Fruit fly (Drosophila melanogaster): ENCODE data around the gene CG14221.
A peak's percentile ranks its signal among the peaks of the same experiment; 100 is the strongest.

Gene CG14221

dm6 chrX:19645873-19646541 is 25.0 kb upstream of the CG14221 start, which contains the start of gene Arp10:
Arp10 (minus strand) TSS chrX:19646176.
- TF ChIP-seq Eip78C (GFP tag) (peak; percentile 55), fd85E (GFP tag; optimal IDR thresholded peaks at IDR 0.05) (no peak), fkh (GFP tag; optimal IDR thresholded peaks at IDR 0.05) (no peak), CG10669 (GFP tag; optimal IDR thresholded peaks at IDR 0.05) (no peak), Sox102F (GFP tag; optimal IDR thresholded peaks at IDR 0.05) (no peak), Hr4 (GFP tag; optimal IDR thresholded peaks at IDR 0.05) (peak; percentile 30), CG7368 (GFP tag; optimal IDR thresholded peaks at IDR 0.05) (no peak), Sox15 (GFP tag; optimal IDR thresholded peaks at IDR 0.05) (no peak), Sox14 (GFP tag; optimal IDR thresholded peaks at IDR 0.05) (no peak), Eip93F (GFP tag; optimal IDR thresholded peaks at IDR 0.05) (no peak), fd59A (GFP tag; optimal IDR thresholded peaks at IDR 0.05) (no peak), CG31627 (GFP tag; optimal IDR thresholded peaks at IDR 0.05) (peak; percentile 26), Ets96B (tag; optimal IDR thresholded peaks at IDR 0.05) (peak; percentile 7), topi (GFP tag; optimal IDR thresholded peaks at IDR 0.05) (peak; percentile 5), CG4318 (GFP tag; optimal IDR thresholded peaks at IDR 0.05) (no peak), esn (GFP tag; optimal IDR thresholded peaks at IDR 0.05) (peak; percentile 17), CG6792 (GFP tag; optimal IDR thresholded peaks at IDR 0.05) (no peak), CG8319 (GFP tag; optimal IDR thresholded peaks at IDR 0.05) (no peak), Lpt (GFP tag; optimal IDR thresholded peaks at IDR 0.05) (no peak), Ets21C (GFP tag; optimal IDR thresholded peaks at IDR 0.05) (no peak), CG15336 (GFP tag; IDR thresholded peaks at IDR 0.05) (no peak), Smox (GFP tag; optimal IDR thresholded peaks at IDR 0.05) (no peak), OdsH (GFP tag; optimal IDR thresholded peaks at IDR 0.05) (no peak), CG3032 (tag; optimal IDR thresholded peaks at IDR 0.05) (peak; percentile 12), achi (GFP tag; optimal IDR thresholded peaks at IDR 0.05) (peak; percentile 28), Blimp-1 (GFP tag; optimal IDR thresholded peaks at IDR 0.05) (no peak), CG9139 (GFP tag; optimal IDR thresholded peaks at IDR 0.05) (no peak)

- TF ChIP-seq vri (GFP tag; optimal IDR thresholded peaks at IDR 0.05) (no peak), net (GFP tag; optimal IDR thresholded peaks at IDR 0.05) (no peak), CG11294 (GFP tag; IDR thresholded peaks at IDR 0.05) (no peak), Hr39 (GFP tag; optimal IDR thresholded peaks at IDR 0.05) (no peak), CG34406 (GFP tag; optimal IDR thresholded peaks at IDR 0.05) (no peak), CG6163 (GFP tag; IDR thresholded peaks at IDR 0.05) (peak; percentile 34; the same call in 1 of the 3 replicates), CG6276 (GFP tag; optimal IDR thresholded peaks at IDR 0.05) (no peak), dac (GFP tag; optimal IDR thresholded peaks at IDR 0.05) (no peak), CG3919 (GFP tag; optimal IDR thresholded peaks at IDR 0.05) (no peak), Lpt (GFP tag; optimal IDR thresholded peaks at IDR 0.05) (no peak), CG6792 (GFP tag; optimal IDR thresholded peaks at IDR 0.05) (no peak), CG8319 (GFP tag; optimal IDR thresholded peaks at IDR 0.05) (no peak), Smox (GFP tag; optimal IDR thresholded peaks at IDR 0.05) (no peak), achi (GFP tag; optimal IDR thresholded peaks at IDR 0.05) (peak; percentile 100), CG6854 (GFP tag; optimal IDR thresholded peaks at IDR 0.05) (no peak), Blimp-1 (GFP tag; optimal IDR thresholded peaks at IDR 0.05) (no peak), spab (GFP tag; optimal IDR thresholded peaks at IDR 0.05) (no peak), CG11762 (GFP tag; optimal IDR thresholded peaks at IDR 0.05; ENCODE audit: insufficient read depth) (no peak), Sox14 (GFP tag; optimal IDR thresholded peaks at IDR 0.05) (peak; percentile 61), CG31627 (GFP tag; optimal IDR thresholded peaks at IDR 0.05) (peak; percentile 21), CG32006 (GFP tag; optimal IDR thresholded peaks at IDR 0.05) (no peak), Hr38 (GFP tag; optimal IDR thresholded peaks at IDR 0.05) (no peak), Ets96B (tag; optimal IDR thresholded peaks at IDR 0.05) (no peak), topi (GFP tag; optimal IDR thresholded peaks at IDR 0.05) (no peak), Sox102F (GFP tag; optimal IDR thresholded peaks at IDR 0.05) (no peak), CG7368 (GFP tag; optimal IDR thresholded peaks at IDR 0.05) (no peak), CG15336 (GFP tag; IDR thresholded peaks at IDR 0.05) (no peak), ss (GFP tag; optimal IDR thresholded peaks at IDR 0.05) (no peak), Gug (GFP tag; IDR thresholded peaks at IDR 0.05) (no peak), fkh (GFP tag; optimal IDR thresholded peaks at IDR 0.05) (no peak), CG6808 (GFP tag; optimal IDR thresholded peaks at IDR 0.05) (no peak), CG9139 (GFP tag; optimal IDR thresholded peaks at IDR 0.05) (no peak), cyc (GFP tag; optimal IDR thresholded peaks at IDR 0.05) (no peak), fd59A (GFP tag; optimal IDR thresholded peaks at IDR 0.05) (no peak), Hr4 (GFP tag; optimal IDR thresholded peaks at IDR 0.05) (no peak), OdsH (GFP tag; optimal IDR thresholded peaks at IDR 0.05) (no peak), Sox15 (GFP tag; optimal IDR thresholded peaks at IDR 0.05) (no peak)
These were observed 21.9 kb upstream of the CG14221 start, which contains the start of the genes CG12237 and Sec61gamma for dm6 chrX:19642819-19643504. CG12237 (minus strand) TSS chrX:19642869. Sec61gamma (plus strand) TSS chrX:19643327.
